Worm (Caenorhabditis elegans): ENCODE data around the gene K09C6.10.

DNA sequence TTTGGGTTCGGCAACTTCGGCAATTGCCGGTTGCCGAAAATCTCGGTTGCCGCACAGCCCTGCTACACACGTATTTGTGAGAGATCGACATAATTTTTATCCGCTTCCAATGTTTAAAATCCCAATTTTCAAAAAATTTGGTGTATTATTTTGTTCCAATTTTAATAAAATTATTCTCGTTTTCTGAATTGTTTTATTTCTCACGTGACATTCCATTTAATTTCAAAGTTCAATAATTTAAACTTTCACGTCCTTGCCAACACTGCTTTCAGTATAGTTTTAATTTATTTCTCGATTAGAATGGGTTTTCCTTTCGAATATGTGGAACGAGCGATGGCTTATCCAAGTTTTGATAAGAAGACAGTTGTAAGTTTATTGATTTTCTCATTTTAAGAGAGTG is 17.3 kb downstream of the K09C6.10 start, which contains the start of gene K09C6.2:
- TF ChIP-seq ets-5 (GFP tag; IDR thresholded peaks at IDR 0.05), result no peak
- TF ChIP-seq blmp-1 (tag; optimal IDR thresholded peaks at IDR 0.05), result no peak
- TF ChIP-seq isw-1 (GFP tag; IDR thresholded peaks at IDR 0.05), result no peak
- TF ChIP-seq egl-13 (tag; optimal IDR thresholded peaks at IDR 0.05), result no peak
- no peak for TF ChIP-seq fkh-10 (GFP tag; optimal IDR thresholded peaks at IDR 0.05)
- no peak for TF ChIP-seq lir-3 (tag; optimal IDR thresholded peaks at IDR 0.05; ENCODE audit: poor library complexity)
- no peak for TF ChIP-seq C34B4.2 (tag; optimal IDR thresholded peaks at IDR 0.05)
- no peak for TF ChIP-seq sox-4 (tag; optimal IDR thresholded peaks at IDR 0.05)
- TF ChIP-seq lin-14 (GFP tag; optimal IDR thresholded peaks at IDR 0.05), result no peak

Data from whole organism, L1 larva.